Worm (Caenorhabditis elegans) whole organism, late embryonic: ENCODE measurements around the gene C05B5.11.

Source experiments
- C08G9.2 ChIP-seq: sonication (generic microtip); optimal IDR thresholded peaks from 2 replicates; lab custom pipeline; 2016; ENCODE audit warnings: mild to moderate bottlenecking, missing genetic modification characterization, moderate library complexity, missing compliant biosample characterization
- C38D4.7 ChIP-seq: fragments of 200-800 bp; sonication (Bioruptor generic); optimal IDR thresholded peaks from 2 replicates; lab custom pipeline; 2018; ENCODE audit warnings: mild to moderate bottlenecking, missing genetic modification characterization, moderate library complexity, missing compliant biosample characterization
- K09A11.1 ChIP-seq: sonication (generic microtip); optimal IDR thresholded peaks from 2 replicates; lab custom pipeline; 2017; ENCODE audit warnings: antibody characterized with exemption, mild to moderate bottlenecking, missing genetic modification characterization, missing compliant biosample characterization; ENCODE audit not compliant: insufficient read depth
- T23F11.4 ChIP-seq: fragments of 200-800 bp; sonication (Bioruptor generic); optimal IDR thresholded peaks from 2 replicates; lab custom pipeline; 2018; ENCODE audit warnings: mild to moderate bottlenecking, missing genetic modification characterization, missing compliant biosample characterization
- Y22D7AL.16 ChIP-seq: sonication (generic microtip); optimal IDR thresholded peaks from 2 replicates; lab custom pipeline; 2016; ENCODE audit warnings: missing genetic modification characterization, missing compliant biosample characterization
- ahr-1 ChIP-seq: sonication (generic microtip); optimal IDR thresholded peaks from 2 replicates; lab custom pipeline; 2016; ENCODE audit warnings: missing genetic modification characterization, missing compliant biosample characterization
- ama-1 ChIP-seq: fragments of 150-350 bp; optimal IDR thresholded peaks from 2 replicates; lab custom pipeline; 2014
- ceh-18 ChIP-seq: sonication (generic microtip); optimal IDR thresholded peaks from 2 replicates; lab custom pipeline; 2016; ENCODE audit warnings: missing genetic modification characterization, missing compliant biosample characterization
- ceh-24 ChIP-seq: sonication (generic microtip); optimal IDR thresholded peaks from 2 replicates; lab custom pipeline; 2016; ENCODE audit warnings: mild to moderate bottlenecking, missing genetic modification characterization, missing compliant biosample characterization
- ceh-30 ChIP-seq: fragments of 150-350 bp; optimal IDR thresholded peaks from 2 replicates; lab custom pipeline; 2014; ENCODE audit warnings: missing biosample characterization, missing genetic modification characterization
- ceh-34 ChIP-seq: sonication (generic microtip); optimal IDR thresholded peaks from 2 replicates; lab custom pipeline; 2016; ENCODE audit warnings: mild to moderate bottlenecking, missing genetic modification characterization, missing compliant biosample characterization
- ceh-45 ChIP-seq: fragments of 200-800 bp; sonication (Bioruptor generic); IDR thresholded peaks from 2 replicates; pipeline ENCODE4 v1.3.6; 2022; ENCODE audit warnings: missing genetic modification reagents, missing genetic modification characterization, missing compliant biosample characterization
- ceh-48 ChIP-seq: sonication (generic microtip); optimal IDR thresholded peaks from 2 replicates; lab custom pipeline; 2016; ENCODE audit warnings: missing genetic modification characterization, inconsistent platforms, missing compliant biosample characterization
- ceh-9 ChIP-seq: sonication (generic microtip); optimal IDR thresholded peaks from 2 replicates; lab custom pipeline; 2016; ENCODE audit warnings: mild to moderate bottlenecking, missing genetic modification characterization, inconsistent platforms, missing compliant biosample characterization
- che-1 ChIP-seq: sonication (generic microtip); optimal IDR thresholded peaks from 2 replicates; lab custom pipeline; 2016; ENCODE audit warnings: mild to moderate bottlenecking, missing genetic modification characterization, missing compliant biosample characterization
- dmd-4 ChIP-seq: sonication (generic microtip); optimal IDR thresholded peaks from 2 replicates; lab custom pipeline; 2016; ENCODE audit warnings: borderline replicate concordance, missing genetic modification characterization, missing compliant biosample characterization
- dve-1 ChIP-seq: sonication (generic microtip); optimal IDR thresholded peaks from 2 replicates; lab custom pipeline; 2017; ENCODE audit warnings: antibody characterized with exemption, mild to moderate bottlenecking, missing genetic modification characterization, missing compliant biosample characterization
- elt-4 ChIP-seq: sonication (generic microtip); optimal IDR thresholded peaks from 2 replicates; lab custom pipeline; 2016; ENCODE audit warnings: missing genetic modification characterization, missing compliant biosample characterization
- eyg-1 ChIP-seq: sonication (generic microtip); optimal IDR thresholded peaks from 2 replicates; lab custom pipeline; 2016; ENCODE audit warnings: missing genotype, missing genetic modification characterization, missing compliant biosample characterization
- fax-1 ChIP-seq: sonication (generic microtip); optimal IDR thresholded peaks from 2 replicates; lab custom pipeline; 2016; ENCODE audit warnings: missing genotype, missing genetic modification characterization, missing compliant biosample characterization
- fkh-6 ChIP-seq: sonication (generic microtip); optimal IDR thresholded peaks from 2 replicates; lab custom pipeline; 2016; ENCODE audit warnings: missing genetic modification characterization, missing compliant biosample characterization
- hlh-15 ChIP-seq: sonication (generic microtip); optimal IDR thresholded peaks from 2 replicates; lab custom pipeline; 2016; ENCODE audit warnings: missing genetic modification characterization, missing compliant biosample characterization
- hlh-30 ChIP-seq: sonication (generic microtip); optimal IDR thresholded peaks from 2 replicates; lab custom pipeline; 2017; ENCODE audit warnings: antibody characterized with exemption, missing genetic modification characterization, missing compliant biosample characterization; ENCODE audit not compliant: insufficient read depth
- hlh-6 ChIP-seq: sonication (generic microtip); optimal IDR thresholded peaks from 2 replicates; lab custom pipeline; 2016; ENCODE audit warnings: missing genotype, missing genetic modification characterization, missing compliant biosample characterization
- lim-6 ChIP-seq: sonication (generic microtip); optimal IDR thresholded peaks from 2 replicates; lab custom pipeline; 2016; ENCODE audit warnings: missing genetic modification characterization, missing compliant biosample characterization
- lin-11 ChIP-seq: fragments of 200-800 bp; sonication (Bioruptor generic); optimal IDR thresholded peaks from 2 replicates; lab custom pipeline; 2018; ENCODE audit warnings: mild to moderate bottlenecking, missing genetic modification characterization, missing compliant biosample characterization
- mec-3 ChIP-seq: sonication (generic microtip); optimal IDR thresholded peaks from 2 replicates; lab custom pipeline; 2016; ENCODE audit warnings: borderline replicate concordance, missing genetic modification characterization, missing compliant biosample characterization
- nhr-11 ChIP-seq: fragments of 150-350 bp; optimal IDR thresholded peaks from 2 replicates; lab custom pipeline; 2014; ENCODE audit warnings: missing biosample characterization, missing genetic modification characterization
- nhr-232 ChIP-seq: sonication (generic microtip); optimal IDR thresholded peaks from 2 replicates; lab custom pipeline; 2016; ENCODE audit warnings: missing genetic modification characterization, missing compliant biosample characterization
- odd-2 ChIP-seq: sonication (generic microtip); optimal IDR thresholded peaks from 2 replicates; lab custom pipeline; 2017; ENCODE audit warnings: antibody characterized with exemption, mild to moderate bottlenecking, missing genetic modification characterization, missing compliant biosample characterization
- pag-3 ChIP-seq: sonication (generic microtip); optimal IDR thresholded peaks from 2 replicates; lab custom pipeline; 2016; ENCODE audit warnings: missing compliant biosample characterization, missing genetic modification characterization, borderline replicate concordance
- pax-1 ChIP-seq: fragments of 150-350 bp; optimal IDR thresholded peaks from 2 replicates; lab custom pipeline; 2014; ENCODE audit warnings: missing biosample characterization, missing genetic modification characterization
- pros-1 ChIP-seq: fragments of 150-350 bp; optimal IDR thresholded peaks from 2 replicates; lab custom pipeline; 2014; ENCODE audit warnings: missing biosample characterization, missing genetic modification reagents, missing genetic modification characterization
- sdc-2 ChIP-seq: sonication (generic microtip); optimal IDR thresholded peaks from 2 replicates; lab custom pipeline; 2016; ENCODE audit warnings: missing genotype, missing genetic modification characterization, missing compliant biosample characterization
- sox-2 ChIP-seq: fragments of 200-800 bp; sonication (Bioruptor generic); IDR thresholded peaks from 2 replicates; pipeline ENCODE4 v1.3.6; 2022; ENCODE audit warnings: missing genetic modification reagents, missing genetic modification characterization, missing compliant biosample characterization
- syd-9 ChIP-seq: sonication (generic microtip); optimal IDR thresholded peaks from 2 replicates; lab custom pipeline; 2016; ENCODE audit warnings: mild to moderate bottlenecking, missing genetic modification characterization, moderate library complexity, missing compliant biosample characterization
- tbx-2 ChIP-seq: sonication (generic microtip); optimal IDR thresholded peaks from 2 replicates; lab custom pipeline; 2016; ENCODE audit warnings: missing genetic modification characterization, missing compliant biosample characterization
- tbx-7 ChIP-seq: sonication (generic microtip); optimal IDR thresholded peaks from 2 replicates; lab custom pipeline; 2016; ENCODE audit warnings: missing genotype, missing genetic modification characterization, missing compliant biosample characterization
- unc-42 ChIP-seq: sonication (generic microtip); optimal IDR thresholded peaks from 2 replicates; lab custom pipeline; 2016; ENCODE audit warnings: missing genotype, missing genetic modification characterization, missing compliant biosample characterization
- unc-55 ChIP-seq: sonication (generic microtip); optimal IDR thresholded peaks from 2 replicates; lab custom pipeline; 2017; ENCODE audit warnings: missing biosample characterization, missing genetic modification reagents, missing genetic modification characterization
- zip-5 ChIP-seq: sonication (generic microtip); optimal IDR thresholded peaks from 2 replicates; lab custom pipeline; 2016; ENCODE audit warnings: missing genetic modification characterization, missing compliant biosample characterization

C05B5.11 gene

ce11 chrIII:10033213-10033612 lies 28.9 kb downstream of the C05B5.11 start, which contains the start of gene M04D8.5:
TSS of gene M04D8.5 (minus strand) at chrIII:10033313.
- no peak for TF ChIP-seq nhr-232 (tag; lab: Kevin White, UChicago)
- TF ChIP-seq sdc-2 (tag; lab: Kevin White, UChicago) = no peak

ce11 chrIII:10033881-10034280 lies 29.6 kb downstream of the C05B5.11 start, which contains the start of gene M04D8.8:
TSS of gene M04D8.8 (plus strand) at chrIII:10034181.
- TF ChIP-seq sdc-2 (tag; lab: Kevin White, UChicago) = no peak
- no peak for TF ChIP-seq ama-1 (lab: Kevin White, UChicago)
- no peak for TF ChIP-seq tbx-7 (tag; lab: Kevin White, UChicago)
- no peak for TF ChIP-seq fkh-6
- TF ChIP-seq ceh-48 (tag; lab: Kevin White, UChicago) = no peak
- TF ChIP-seq pros-1 (tag; lab: Kevin White, UChicago) = no peak
- TF ChIP-seq syd-9 (tag; lab: Kevin White, UChicago) = no peak
- TF ChIP-seq ceh-18 (tag; lab: Kevin White, UChicago) = no peak
- no peak for TF ChIP-seq sox-2
- TF ChIP-seq lin-11 (tag; lab: Kevin White, UChicago) = no peak

- TF ChIP-seq hlh-30 (tag; lab: Kevin White, UChicago) (no peak), unc-55 (GFP tag; lab: Kevin White, UChicago) (no peak), ceh-9 (no peak), che-1 (no peak), odd-2 (tag; lab: Kevin White, UChicago) (no peak), ceh-34 (no peak), C38D4.7 (no peak), hlh-15 (tag; lab: Kevin White, UChicago) (no peak), Y22D7AL.16 (tag; lab: Kevin White, UChicago) (no peak), pros-1 (tag; lab: Kevin White, UChicago) (no peak), hlh-6 (tag; lab: Kevin White, UChicago) (no peak), ceh-45 (GFP tag; lab: Robert Waterston, UW) (no peak), unc-42 (tag; lab: Kevin White, UChicago) (no peak), T23F11.4 (GFP tag; lab: Kevin White, UChicago) (no peak), dmd-4 (tag; lab: Kevin White, UChicago) (no peak)
- TF ChIP-seq, all 69 proteins: peak for 0
Observed at ce11 chrIII:10035783-10036182, 31.5 kb downstream of the C05B5.11 start, which contains the start of gene xbx-3. TSS of gene xbx-3 (plus strand) at chrIII:10035945.

- no peak for TF ChIP-seq K09A11.1 (tag; lab: Kevin White, UChicago)
- no peak for TF ChIP-seq eyg-1 (tag; lab: Kevin White, UChicago)
- TF ChIP-seq syd-9 (tag; lab: Kevin White, UChicago) = no peak
- TF ChIP-seq ceh-18 (tag; lab: Kevin White, UChicago) = no peak
- no peak for TF ChIP-seq C08G9.2
- no peak for TF ChIP-seq dve-1
- no peak for TF ChIP-seq fax-1
- no peak for TF ChIP-seq mec-3 (tag; lab: Kevin White, UChicago)
Observed at ce11 chrIII:10037150-10037549, 32.8 kb downstream of the C05B5.11 start, which contains the start of gene M04D8.7. TSS of gene M04D8.7 (plus strand) at chrIII:10037450.

- TF ChIP-seq elt-4 (tag; lab: Kevin White, UChicago) (no peak), hlh-15 (tag; lab: Kevin White, UChicago) (no peak), pag-3 (tag; lab: Kevin White, UChicago) (no peak), pax-1 (no peak), ceh-45 (GFP tag; lab: Robert Waterston, UW) (no peak), ceh-24 (tag; lab: Kevin White, UChicago) (no peak), ahr-1 (tag; lab: Kevin White, UChicago) (no peak), nhr-11 (tag; lab: Kevin White, UChicago) (no peak), mec-3 (tag; lab: Kevin White, UChicago) (no peak), ceh-30 (no peak), C08G9.2 (no peak), zip-5 (tag; lab: Kevin White, UChicago) (no peak), T23F11.4 (GFP tag; lab: Kevin White, UChicago) (no peak), tbx-2 (tag; lab: Kevin White, UChicago) (no peak), ceh-18 (tag; lab: Kevin White, UChicago) (no peak), lim-6 (tag; lab: Kevin White, UChicago) (no peak), dve-1 (no peak)
Observed at ce11 chrIII:10040013-10040412, 35.7 kb downstream of the C05B5.11 start, which contains the start of gene T16G12.7. TSS of gene T16G12.7 (minus strand) at chrIII:10040113.
